Worm (Caenorhabditis elegans) whole organism, young adult: Measurements from ENCODE around the gene W08G11.5.

Experiments used
- B0019.2 ChIP-seq: fragments of 200-800 bp; sonication (Bioruptor generic); conservative IDR thresholded peaks from 2 replicates; pipeline ENCODE4 v1.3.6; 2022; ENCODE audit warnings: missing genetic modification reagents, missing genetic modification characterization, missing compliant biosample characterization
- B0261.1 ChIP-seq: sonication (generic microtip); optimal IDR thresholded peaks from 2 replicates; lab custom pipeline; 2016; ENCODE audit warnings: mild to moderate bottlenecking, missing genetic modification characterization, moderate library complexity, missing compliant biosample characterization
- C06A6.2 ChIP-seq: fragments of 200-800 bp; sonication (Bioruptor generic); conservative IDR thresholded peaks from 2 replicates; pipeline ENCODE4 v1.3.6; 2022; ENCODE audit warnings: missing genetic modification characterization, missing compliant biosample characterization
- D2030.7 ChIP-seq: fragments of 200-800 bp; sonication (Bioruptor generic); IDR thresholded peaks from 2 replicates; pipeline ENCODE4 v1.3.6; 2022; ENCODE audit warnings: missing genetic modification reagents, missing genetic modification characterization, missing compliant biosample characterization
- F39B2.1 ChIP-seq: fragments of 200-800 bp; sonication (Bioruptor generic); IDR thresholded peaks from 2 replicates; pipeline ENCODE4 v1.3.6; 2022; ENCODE audit warnings: missing genetic modification reagents, missing genetic modification characterization, missing compliant biosample characterization
- T26A5.8 ChIP-seq: sonication (generic microtip); optimal IDR thresholded peaks from 2 replicates; lab custom pipeline; 2016; ENCODE audit warnings: missing genetic modification characterization, missing compliant biosample characterization
- athp-1 ChIP-seq: sonication (generic microtip); optimal IDR thresholded peaks from 2 replicates; lab custom pipeline; 2017; ENCODE audit warnings: mild to moderate bottlenecking, missing genetic modification characterization, missing compliant biosample characterization
- attf-3 ChIP-seq: fragments of 200-800 bp; sonication (Bioruptor generic); conservative IDR thresholded peaks from 2 replicates; pipeline ENCODE4 v1.3.6; 2022; ENCODE audit warnings: missing genetic modification reagents, missing genetic modification characterization, missing compliant biosample characterization
- bed-2 ChIP-seq: fragments of 200-800 bp; sonication (Bioruptor generic); IDR thresholded peaks from 2 replicates; pipeline ENCODE4 v1.3.6; 2022; ENCODE audit warnings: missing genetic modification reagents, missing genetic modification characterization, missing compliant biosample characterization
- ccch-3 ChIP-seq: fragments of 200-800 bp; sonication (Bioruptor generic); optimal IDR thresholded peaks from 2 replicates; lab custom pipeline; 2018; ENCODE audit warnings: mild to moderate bottlenecking, missing genetic modification characterization, missing compliant biosample characterization
- ceh-100 ChIP-seq: fragments of 200-800 bp; sonication (Bioruptor generic); IDR thresholded peaks from 2 replicates; pipeline ENCODE4 v1.3.6; 2022; ENCODE audit warnings: missing genetic modification reagents, missing genetic modification characterization, missing compliant biosample characterization
- ceh-27 ChIP-seq: fragments of 200-800 bp; sonication (Bioruptor generic); optimal IDR thresholded peaks from 2 replicates; lab custom pipeline; 2018; ENCODE audit warnings: mild to moderate bottlenecking, missing genetic modification characterization, moderate library complexity, missing compliant biosample characterization
- ceh-79 ChIP-seq: sonication (generic microtip); optimal IDR thresholded peaks from 2 replicates; lab custom pipeline; 2017; ENCODE audit warnings: mild to moderate bottlenecking, missing genetic modification characterization, missing compliant biosample characterization
- die-1 ChIP-seq: sonication (generic microtip); optimal IDR thresholded peaks from 2 replicates; lab custom pipeline; 2016; ENCODE audit warnings: missing genotype, mild to moderate bottlenecking, missing genetic modification characterization, missing compliant biosample characterization
- dox-1 ChIP-seq: fragments of 200-800 bp; sonication (Bioruptor generic); IDR thresholded peaks from 2 replicates; pipeline ENCODE4 v1.3.6; 2022; ENCODE audit warnings: missing genetic modification reagents, missing genetic modification characterization, missing compliant biosample characterization
- dpl-1 ChIP-seq: fragments of 150-350 bp; optimal IDR thresholded peaks from 2 replicates; lab custom pipeline; 2014; ENCODE audit warnings: missing biosample characterization, missing genetic modification reagents, missing genetic modification characterization
- efl-1 ChIP-seq: fragments of 150-350 bp; optimal IDR thresholded peaks from 2 replicates; lab custom pipeline; 2014; ENCODE audit warnings: missing biosample characterization, missing genetic modification reagents, missing genetic modification characterization
- egl-18 ChIP-seq: fragments of 200-800 bp; sonication (Bioruptor generic); IDR thresholded peaks from 2 replicates; pipeline ENCODE4 v1.3.6; 2022; ENCODE audit warnings: missing genetic modification reagents, missing genetic modification characterization, missing compliant biosample characterization
- fkh-3 ChIP-seq: sonication (generic microtip); optimal IDR thresholded peaks from 2 replicates; lab custom pipeline; 2016; ENCODE audit warnings: mild to moderate bottlenecking, missing genetic modification characterization, missing compliant biosample characterization
- hlh-26 ChIP-seq: fragments of 200-800 bp; sonication (Bioruptor generic); conservative IDR thresholded peaks from 2 replicates; pipeline ENCODE4 v1.3.6; 2022; ENCODE audit warnings: missing genetic modification reagents, missing genetic modification characterization, missing compliant biosample characterization
- hrde-1 ChIP-seq: sonication (generic microtip); optimal IDR thresholded peaks from 2 replicates; lab custom pipeline; 2016; ENCODE audit warnings: missing genetic modification characterization, mild to moderate bottlenecking, missing compliant biosample characterization, moderate library complexity, missing genotype, missing genetic modification reagents, borderline replicate concordance
- let-526 ChIP-seq: fragments of 200-800 bp; sonication (Bioruptor generic); IDR thresholded peaks from 2 replicates; pipeline ENCODE4 v1.3.6; 2022; ENCODE audit warnings: missing genetic modification reagents, missing genetic modification characterization, missing compliant biosample characterization
- let-607 ChIP-seq, 2 experiments: fragments of 200-800 bp in 1 of 2; sonication (Bioruptor generic) in 1 of 2; sonication (generic microtip) in 1 of 2; optimal IDR thresholded peaks; 2 replicates each; lab custom pipeline; 2016 to 2018; ENCODE audit warnings: mild to moderate bottlenecking in 2 of 2, missing compliant biosample characterization in 2 of 2, missing genetic modification characterization in 2 of 2, moderate library complexity in 2 of 2, missing genotype in 1 of 2
- lin-26 ChIP-seq: fragments of 200-800 bp; sonication (Bioruptor generic); IDR thresholded peaks from 2 replicates; pipeline ENCODE4 v1.3.6; 2022; ENCODE audit warnings: missing genetic modification reagents, missing genetic modification characterization, missing compliant biosample characterization
- lin-54 ChIP-seq: fragments of 200-800 bp; sonication (Bioruptor generic); optimal IDR thresholded peaks from 2 replicates; lab custom pipeline; 2018; ENCODE audit warnings: mild to moderate bottlenecking, missing genetic modification characterization, missing compliant biosample characterization
- lsy-27 ChIP-seq: sonication (generic microtip); optimal IDR thresholded peaks from 2 replicates; lab custom pipeline; 2017; ENCODE audit warnings: missing genetic modification characterization, mild to moderate bottlenecking, missing compliant biosample characterization, antibody characterized with exemption, missing genotype, borderline replicate concordance; ENCODE audit not compliant: insufficient read depth
- madf-3 ChIP-seq: fragments of 200-800 bp; sonication (Bioruptor generic); IDR thresholded peaks from 2 replicates; pipeline ENCODE4 v1.3.6; 2022; ENCODE audit warnings: missing genetic modification reagents, missing genetic modification characterization, missing compliant biosample characterization
- madf-6 ChIP-seq: fragments of 200-800 bp; sonication (Bioruptor generic); IDR thresholded peaks from 2 replicates; pipeline ENCODE4 v1.3.6; 2022; ENCODE audit warnings: missing genetic modification reagents, missing genetic modification characterization, missing compliant biosample characterization
- madf-8 ChIP-seq: fragments of 200-800 bp; sonication (Bioruptor generic); conservative IDR thresholded peaks from 2 replicates; pipeline ENCODE4 v1.3.6; 2022; ENCODE audit warnings: missing genetic modification reagents, missing genetic modification characterization, missing compliant biosample characterization
- mel-28 ChIP-seq: sonication (generic microtip); optimal IDR thresholded peaks from 2 replicates; lab custom pipeline; 2016; ENCODE audit warnings: borderline replicate concordance, mild to moderate bottlenecking, missing genetic modification characterization, missing compliant biosample characterization
- mes-4 ChIP-seq: sonication (generic microtip); optimal IDR thresholded peaks from 2 replicates; lab custom pipeline; 2016; ENCODE audit warnings: missing genotype, missing genetic modification characterization, missing compliant biosample characterization
- nfya-1 ChIP-seq: sonication (generic microtip); optimal IDR thresholded peaks from 2 replicates; lab custom pipeline; 2017; ENCODE audit warnings: antibody characterized with exemption, missing compliant biosample characterization, missing genetic modification characterization, borderline replicate concordance; ENCODE audit not compliant: insufficient read depth
- nhr-120 ChIP-seq: fragments of 200-800 bp; sonication (Bioruptor generic); IDR thresholded peaks from 2 replicates; pipeline ENCODE4 v1.3.6; 2022; ENCODE audit warnings: missing genetic modification characterization, missing compliant biosample characterization
- nhr-27 ChIP-seq: fragments of 200-800 bp; sonication (Bioruptor generic); optimal IDR thresholded peaks from 2 replicates; lab custom pipeline; 2018; ENCODE audit warnings: mild to moderate bottlenecking, missing genetic modification characterization, moderate library complexity, missing compliant biosample characterization
- nhr-80 ChIP-seq: sonication (generic microtip); optimal IDR thresholded peaks from 2 replicates; lab custom pipeline; 2016; ENCODE audit warnings: missing genetic modification characterization, missing compliant biosample characterization
- pbrm-1 ChIP-seq: fragments of 200-800 bp; sonication (Bioruptor generic); IDR thresholded peaks from 2 replicates; pipeline ENCODE4 v1.3.6; 2022; ENCODE audit warnings: missing genetic modification reagents, missing genetic modification characterization, missing compliant biosample characterization
- rcor-1 ChIP-seq: fragments of 200-800 bp; sonication (Bioruptor generic); IDR thresholded peaks from 2 replicates; pipeline ENCODE4 v1.3.6; 2022; ENCODE audit warnings: missing genetic modification reagents, missing genetic modification characterization, missing compliant biosample characterization
- rec-8 ChIP-seq, 2 experiments: sonication (generic microtip); optimal IDR thresholded peaks; 2 replicates each; lab custom pipeline; 2016; ENCODE audit warnings: mild to moderate bottlenecking in 2 of 2, missing genetic modification characterization in 2 of 2, missing genetic modification reagents in 2 of 2, missing genotype in 2 of 2, missing biosample characterization in 1 of 2, missing compliant biosample characterization in 1 of 2, moderate library complexity in 1 of 2
- snpc-1.3 ChIP-seq: sonication (generic microtip); optimal IDR thresholded peaks from 2 replicates; lab custom pipeline; 2017; ENCODE audit warnings: missing genetic modification characterization, mild to moderate bottlenecking, missing compliant biosample characterization, antibody characterized with exemption, moderate library complexity, missing genotype, missing genetic modification reagents; ENCODE audit not compliant: insufficient read depth
- tbp1 ChIP-seq: fragments of 200-800 bp; sonication (Bioruptor generic); optimal IDR thresholded peaks from 2 replicates; lab custom pipeline; 2018; ENCODE audit warnings: mild to moderate bottlenecking, missing genetic modification characterization, missing compliant biosample characterization
- tlf-1 ChIP-seq: fragments of 200-800 bp; sonication (Bioruptor generic); optimal IDR thresholded peaks from 2 replicates; lab custom pipeline; 2018; ENCODE audit warnings: mild to moderate bottlenecking, missing genetic modification characterization, missing compliant biosample characterization
- zfh-2 ChIP-seq: fragments of 200-800 bp; sonication (Bioruptor generic); conservative IDR thresholded peaks from 2 replicates; pipeline ENCODE4 v1.3.6; 2022; ENCODE audit warnings: missing genetic modification reagents, missing genetic modification characterization, missing compliant biosample characterization
- zim-3 ChIP-seq: sonication (generic microtip); optimal IDR thresholded peaks from 2 replicates; lab custom pipeline; 2017; ENCODE audit warnings: mild to moderate bottlenecking, missing genetic modification characterization, moderate library complexity, missing compliant biosample characterization
- ztf-18 ChIP-seq: sonication (generic microtip); optimal IDR thresholded peaks from 2 replicates; lab custom pipeline; 2016; ENCODE audit warnings: missing genotype, mild to moderate bottlenecking, missing genetic modification characterization, missing compliant biosample characterization
- ztf-22 ChIP-seq: fragments of 200-800 bp; sonication (Bioruptor generic); optimal IDR thresholded peaks from 2 replicates; lab custom pipeline; 2018; ENCODE audit warnings: mild to moderate bottlenecking, missing genetic modification characterization, moderate library complexity, missing compliant biosample characterization
- ztf-25 ChIP-seq: fragments of 200-800 bp; sonication (Bioruptor generic); IDR thresholded peaks from 2 replicates; pipeline ENCODE4 v1.3.6; 2022; ENCODE audit warnings: missing genetic modification reagents, missing genetic modification characterization, missing compliant biosample characterization
- ztf-26 ChIP-seq: sonication (generic microtip); optimal IDR thresholded peaks from 2 replicates; lab custom pipeline; 2017; ENCODE audit warnings: missing genetic modification characterization, missing compliant biosample characterization

Gene W08G11.5

DNA sequence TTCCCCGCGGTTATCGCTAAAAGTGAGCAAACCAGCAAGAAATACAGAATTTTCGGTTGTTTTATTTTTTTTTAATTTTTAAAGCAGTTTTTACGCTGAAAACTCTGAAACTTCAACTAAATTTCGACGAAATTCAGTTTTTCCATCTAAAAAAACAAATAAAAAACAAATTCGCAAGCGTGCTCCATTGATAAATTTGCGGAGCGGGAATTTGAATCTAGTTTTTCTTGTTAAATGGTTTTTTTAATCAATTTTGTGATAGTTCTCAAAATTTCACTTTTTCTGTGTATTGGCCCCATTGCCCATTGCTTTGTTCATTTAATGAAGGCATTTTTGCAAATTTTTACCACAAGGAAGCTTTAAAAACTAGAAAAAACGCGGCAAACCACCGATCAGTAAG lies 10.5 kb upstream of the W08G11.5 start (continued):
- TF ChIP-seq dpl-1 (GFP tag; lab: Kevin White, UChicago) (peak; percentile 74), snpc-1.3 (peak; percentile 20), madf-8 (GFP tag; lab: Robert Waterston, UW) (no peak), lsy-27 (tag; lab: Kevin White, UChicago) (no peak), pbrm-1 (0 out of 2 replicates have a peak, but pooled peaks have one; percentile 38), let-526 (GFP tag; lab: Robert Waterston, UW) (no peak), lin-54 (GFP tag; lab: Kevin White, UChicago) (peak; percentile 87), fkh-3 (tag; lab: Kevin White, UChicago) (no peak), B0019.2 (no peak), D2030.7 (peak; percentile 61), rcor-1 (GFP tag; lab: Robert Waterston, UW) (no peak), lin-26 (no peak), let-607 (tag; optimal IDR thresholded peaks at IDR 0.05; lab: Kevin White, UChicago) (no peak), zfh-2 (GFP tag; lab: Robert Waterston, UW) (no peak), nhr-120 (GFP tag; lab: Robert Waterston, UW) (no peak), die-1 (tag; lab: Kevin White, UChicago) (no peak), rec-8 (tag; optimal IDR thresholded peaks at IDR 0.05; lab: Kevin White, UChicago) (no peak), ceh-27 (no peak), athp-1 (tag; lab: Kevin White, UChicago) (peak; percentile 26), ztf-18 (tag; lab: Kevin White, UChicago) (no peak), F39B2.1 (GFP tag; lab: Robert Waterston, UW) (no peak), attf-3 (no peak), hlh-26 (GFP tag; lab: Robert Waterston, UW) (no peak), ceh-100 (GFP tag; lab: Robert Waterston, UW) (no peak), madf-3 (GFP tag; lab: Robert Waterston, UW) (no peak), nhr-80 (no peak), ztf-26 (no peak), tbp1 (GFP tag; lab: Kevin White, UChicago) (peak; percentile 13)

ce11 chrV:16355941-16356340 lies 9.6 kb upstream of the W08G11.5 start:
- peak; percentile 78 for TF ChIP-seq tlf-1 (GFP tag; lab: Kevin White, UChicago)
- TF ChIP-seq bed-2 (GFP tag; lab: Robert Waterston, UW), result 0 out of 2 replicates have a peak, but pooled peaks have one; percentile 36
- TF ChIP-seq efl-1, result no peak
- TF ChIP-seq attf-3, result peak; percentile 45; the same call in 1 of the 2 replicates
- peak; percentile 88 for TF ChIP-seq lin-26
- no peak for TF ChIP-seq ccch-3 (GFP tag; lab: Kevin White, UChicago)
- TF ChIP-seq C06A6.2 (GFP tag; lab: Robert Waterston, UW), result peak; percentile 81
- peak; percentile 43 for TF ChIP-seq mel-28 (tag; lab: Kevin White, UChicago)
- TF ChIP-seq egl-18 (GFP tag; lab: Robert Waterston, UW), result no peak
- TF ChIP-seq madf-6 (GFP tag; lab: Robert Waterston, UW), result no peak; the same call in 1 of the 2 replicates
- TF ChIP-seq B0019.2, result no peak
- peak; percentile 84 for TF ChIP-seq ztf-22 (GFP tag; lab: Kevin White, UChicago)
- no peak for TF ChIP-seq ztf-25 (GFP tag; lab: Robert Waterston, UW)
- TF ChIP-seq hrde-1 (tag; lab: Kevin White, UChicago), result no peak
- TF ChIP-seq nfya-1, result no peak
- TF ChIP-seq nhr-27 (tag; lab: Kevin White, UChicago), result peak; percentile 14
- TF ChIP-seq let-526 (GFP tag; lab: Robert Waterston, UW), result 0 out of 2 replicates have a peak, but pooled peaks have one; percentile 37
- no peak for TF ChIP-seq T26A5.8 (tag; lab: Kevin White, UChicago)
- TF ChIP-seq let-607 (tag; optimal IDR thresholded peaks at IDR 0.05; lab: Kevin White, UChicago), result peak in 1 of 2 experiments; percentile 39
- TF ChIP-seq mes-4 (tag; lab: Kevin White, UChicago), result no peak
- TF ChIP-seq ceh-79, result no peak
- TF ChIP-seq nhr-120 (GFP tag; lab: Robert Waterston, UW), result no peak
- TF ChIP-seq dox-1 (GFP tag; lab: Robert Waterston, UW), result peak; percentile 94
- peak; percentile 30 for TF ChIP-seq B0261.1 (tag; lab: Kevin White, UChicago)
- no peak for TF ChIP-seq rcor-1 (GFP tag; lab: Robert Waterston, UW)
- peak; percentile 58 for TF ChIP-seq zim-3 (tag; lab: Kevin White, UChicago)
